Fruit fly (Drosophila melanogaster): ENCODE results near the gene CG31253.

The CG31253 gene

dm6 chr3R:27948421-27948906 lies 11.9 kb downstream of the CG31253 start, which contains the start of gene Gp93 (continued):
- TF ChIP-seq CG9727 (GFP tag; optimal IDR thresholded peaks at IDR 0.05): peak; percentile 52
- peak; percentile 57 for TF ChIP-seq CG14667 (GFP tag; IDR thresholded peaks at IDR 0.05)
- TF ChIP-seq CG11695 (GFP tag; IDR thresholded peaks at IDR 0.05): 0 out of 3 replicates have a peak, but pooled peaks have one; percentile 15
- no peak for TF ChIP-seq zf30C (GFP tag; optimal IDR thresholded peaks at IDR 0.05)
- TF ChIP-seq CG8478 (optimal IDR thresholded peaks at IDR 0.05): no peak
- no peak for TF ChIP-seq dati (GFP tag; IDR thresholded peaks at IDR 0.05)
- no peak for TF ChIP-seq da (GFP tag; optimal IDR thresholded peaks at IDR 0.05)
- TF ChIP-seq otp (GFP tag; IDR thresholded peaks at IDR 0.05): 0 out of 3 replicates have a peak, but pooled peaks have one; percentile 28
- TF ChIP-seq CG8359 (GFP tag; optimal IDR thresholded peaks at IDR 0.05; ENCODE audit: borderline replicate concordance): no peak
- TF ChIP-seq Dfd (GFP tag; optimal IDR thresholded peaks at IDR 0.05): no peak
- TF ChIP-seq luna (GFP tag; optimal IDR thresholded peaks at IDR 0.05): no peak
- peak; percentile 33; the same call in 1 of the 2 replicates for TF ChIP-seq CG10321 (GFP tag; IDR thresholded peaks at IDR 0.05)
- TF ChIP-seq Neu2 (GFP tag; optimal IDR thresholded peaks at IDR 0.05; ENCODE audit: borderline replicate concordance): no peak
- peak; percentile 67 for TF ChIP-seq nom (GFP tag; optimal IDR thresholded peaks at IDR 0.05)
- TF ChIP-seq ap (GFP tag; IDR thresholded peaks at IDR 0.05): no peak
- TF ChIP-seq esg (GFP tag; conservative IDR thresholded peaks at IDR 0.05): peak; percentile 32; the same call in 1 of the 2 replicates
- TF ChIP-seq CG9437 (GFP tag; optimal IDR thresholded peaks at IDR 0.05): peak; percentile 31
- no peak for TF ChIP-seq CG9609 (GFP tag; optimal IDR thresholded peaks at IDR 0.05)
- peak; percentile 34 for TF ChIP-seq CG6765 (GFP tag; optimal IDR thresholded peaks at IDR 0.05)
- TF ChIP-seq pfk (GFP tag; optimal IDR thresholded peaks at IDR 0.05): peak; percentile 26
- peak; percentile 45; the same call in 1 of the 2 replicates for TF ChIP-seq ro (GFP tag; IDR thresholded peaks at IDR 0.05)
- peak; percentile 87 for TF ChIP-seq MESR4 (GFP tag; optimal IDR thresholded peaks at IDR 0.05)
- TF ChIP-seq CG14710 (tag; optimal IDR thresholded peaks at IDR 0.05): peak; percentile 38
- TF ChIP-seq crol (GFP tag; IDR thresholded peaks at IDR 0.05): no peak
- TF ChIP-seq Abd-B (GFP tag; optimal IDR thresholded peaks at IDR 0.05): peak; percentile 61
- peak; percentile 68 for TF ChIP-seq grau (tag; optimal IDR thresholded peaks at IDR 0.05)
- no peak for TF ChIP-seq jigr1 (GFP tag; IDR thresholded peaks at IDR 0.05)
- TF ChIP-seq CG17568 (GFP tag; optimal IDR thresholded peaks at IDR 0.05): no peak
- TF ChIP-seq pzg (GFP tag; optimal IDR thresholded peaks at IDR 0.05): peak; percentile 48
- peak; percentile 8 for TF ChIP-seq Spps (tag; optimal IDR thresholded peaks at IDR 0.05)
- TF ChIP-seq YL-1 (GFP tag; optimal IDR thresholded peaks at IDR 0.05): peak; percentile 95
- TF ChIP-seq Deaf1 (tag; optimal IDR thresholded peaks at IDR 0.05): no peak
- peak; percentile 53 for TF ChIP-seq CG10462 (GFP tag; optimal IDR thresholded peaks at IDR 0.05)
- TF ChIP-seq unc-4 (GFP tag; IDR thresholded peaks at IDR 0.05; ENCODE audit: partially characterized antibody): no peak
- no peak for TF ChIP-seq grn (GFP tag; optimal IDR thresholded peaks at IDR 0.05)
- no peak for TF ChIP-seq Nf-YC (tag; optimal IDR thresholded peaks at IDR 0.05)
- TF ChIP-seq CG32532 (GFP tag; IDR thresholded peaks at IDR 0.05): peak; percentile 80
- TF ChIP-seq gcm2 (GFP tag; optimal IDR thresholded peaks at IDR 0.05): no peak
- TF ChIP-seq chm (GFP tag; IDR thresholded peaks at IDR 0.05): peak; percentile 59; the same call in 1 of the 2 replicates
- TF ChIP-seq gsb (GFP tag; IDR thresholded peaks at IDR 0.05): no peak
- no peak for TF ChIP-seq ewg (GFP tag; optimal IDR thresholded peaks at IDR 0.05)
- peak in 1 of 2 experiments; percentile 34 for TF ChIP-seq Pdp1 (GFP tag; optimal IDR thresholded peaks at IDR 0.05)
- peak; percentile 51; the same call in 1 of the 3 replicates for TF ChIP-seq Optix (GFP tag; IDR thresholded peaks at IDR 0.05)
- TF ChIP-seq CG10267 (tag; optimal IDR thresholded peaks at IDR 0.05): peak; percentile 44
- TF ChIP-seq Antp (GFP tag; optimal IDR thresholded peaks at IDR 0.05): peak; percentile 21
- no peak for TF ChIP-seq Poxn (GFP tag; IDR thresholded peaks at IDR 0.05)
- TF ChIP-seq ab (GFP tag; optimal IDR thresholded peaks at IDR 0.05): no peak
- TF ChIP-seq vnd (GFP tag; IDR thresholded peaks at IDR 0.05; ENCODE audit: partially characterized antibody): no peak
- 0 out of 3 replicates have a peak, but pooled peaks have one; percentile 53 for TF ChIP-seq Mrtf (GFP tag; IDR thresholded peaks at IDR 0.05)
- TF ChIP-seq CG11093 (GFP tag; IDR thresholded peaks at IDR 0.05): no peak; the same call in 2 of the 3 replicates
- peak; percentile 48 for TF ChIP-seq Bteb2 (GFP tag; optimal IDR thresholded peaks at IDR 0.05)
